Worm (Caenorhabditis elegans) whole organism, L3 larva: ENCODE data around the gene K08F9.1.

ENCODE experiments used
- R02D3.7 ChIP-seq: fragments of 150-350 bp; optimal IDR thresholded peaks from 2 replicates; lab custom pipeline; 2014; ENCODE audit warnings: missing biosample characterization, missing genetic modification characterization
- ZK546.5 ChIP-seq: sonication (generic microtip); optimal IDR thresholded peaks from 2 replicates; lab custom pipeline; 2017; ENCODE audit warnings: missing biosample characterization, missing genetic modification characterization
- aly-2 ChIP-seq: fragments of 150-350 bp; optimal IDR thresholded peaks from 2 replicates; lab custom pipeline; 2014; ENCODE audit warnings: missing biosample characterization, missing genetic modification characterization
- ama-1 ChIP-seq: fragments of 150-350 bp; optimal IDR thresholded peaks from 2 replicates; lab custom pipeline; 2018
- ceh-16 ChIP-seq: sonication (generic microtip); optimal IDR thresholded peaks from 2 replicates; lab custom pipeline; 2017; ENCODE audit warnings: missing biosample characterization, missing genetic modification characterization
- ceh-28 ChIP-seq: fragments of 150-350 bp; optimal IDR thresholded peaks from 2 replicates; lab custom pipeline; 2014; ENCODE audit warnings: missing biosample characterization, missing genetic modification reagents, missing genetic modification characterization
- ceh-82 ChIP-seq: fragments of 150-350 bp; optimal IDR thresholded peaks from 2 replicates; lab custom pipeline; 2014; ENCODE audit warnings: missing biosample characterization, missing genetic modification characterization
- ceh-9 ChIP-seq: sonication (generic microtip); optimal IDR thresholded peaks from 2 replicates; lab custom pipeline; 2018; ENCODE audit warnings: missing biosample characterization, missing genetic modification characterization
- daf-12 ChIP-seq: fragments of 150-350 bp; optimal IDR thresholded peaks from 2 replicates; lab custom pipeline; 2014; ENCODE audit warnings: missing biosample characterization, missing genetic modification reagents, missing genetic modification characterization
- egl-27 ChIP-seq: sonication (generic microtip); optimal IDR thresholded peaks from 4 replicates; lab custom pipeline; 2017; ENCODE audit warnings: missing biosample characterization, missing genetic modification reagents, missing genetic modification characterization
- egl-5 ChIP-seq: fragments of 150-350 bp; optimal IDR thresholded peaks from 2 replicates; lab custom pipeline; 2017; ENCODE audit warnings: missing biosample characterization, missing genetic modification reagents, missing genetic modification characterization, inconsistent platforms
- elt-1 ChIP-seq: fragments of 150-350 bp; optimal IDR thresholded peaks from 2 replicates; lab custom pipeline; 2014; ENCODE audit warnings: missing biosample characterization, missing genetic modification characterization
- elt-2 ChIP-seq: sonication (generic microtip); optimal IDR thresholded peaks from 2 replicates; lab custom pipeline; 2016; ENCODE audit warnings: missing genetic modification reagents, mild to moderate bottlenecking, missing genetic modification characterization, missing compliant biosample characterization
- elt-3 ChIP-seq, 3 experiments: fragments of 150-350 bp in 1 of 3; sonication (generic microtip) in 2 of 3; optimal IDR thresholded peaks; 2 replicates in 2 of 3; 4 replicates in 1 of 3; lab custom pipeline; 2014 to 2017; ENCODE audit warnings: missing biosample characterization in 3 of 3, missing genetic modification characterization in 3 of 3
- eor-1 ChIP-seq, 2 experiments: fragments of 150-350 bp; optimal IDR thresholded peaks; 2 replicates each; lab custom pipeline; 2014 to 2018; ENCODE audit warnings: missing biosample characterization in 2 of 2, missing genetic modification characterization in 2 of 2
- fkh-10 ChIP-seq: sonication (generic microtip); optimal IDR thresholded peaks from 2 replicates; lab custom pipeline; 2017; ENCODE audit warnings: missing biosample characterization, missing genetic modification reagents, missing genetic modification characterization
- fkh-2 ChIP-seq: fragments of 150-350 bp; optimal IDR thresholded peaks from 2 replicates; lab custom pipeline; 2014; ENCODE audit warnings: missing biosample characterization, missing genetic modification reagents, missing genetic modification characterization
- hmg-11 ChIP-seq: sonication (generic microtip); optimal IDR thresholded peaks from 2 replicates; lab custom pipeline; 2016; ENCODE audit warnings: missing genetic modification characterization, missing compliant biosample characterization
- lin-15B ChIP-seq: fragments of 150-350 bp; optimal IDR thresholded peaks from 2 replicates; lab custom pipeline; 2014; ENCODE audit warnings: missing biosample characterization, missing genetic modification characterization
- lin-39 ChIP-seq: fragments of 150-350 bp; optimal IDR thresholded peaks from 2 replicates; lab custom pipeline; 2018; ENCODE audit warnings: missing biosample characterization, missing genetic modification reagents, missing genetic modification characterization
- lsy-12 ChIP-seq: sonication (generic microtip); optimal IDR thresholded peaks from 2 replicates; lab custom pipeline; 2016; ENCODE audit warnings: mild to moderate bottlenecking, missing genetic modification characterization, missing compliant biosample characterization
- mdl-1 ChIP-seq: fragments of 150-350 bp; optimal IDR thresholded peaks from 2 replicates; lab custom pipeline; 2014; ENCODE audit warnings: missing biosample characterization, missing genetic modification characterization
- mml-1 ChIP-seq: fragments of 150-350 bp; sonication (generic microtip); optimal IDR thresholded peaks from 3 replicates; lab custom pipeline; 2014; ENCODE audit warnings: missing biosample characterization, missing genetic modification characterization
- nfya-1 ChIP-seq: sonication (generic microtip); optimal IDR thresholded peaks from 2 replicates; lab custom pipeline; 2017; ENCODE audit warnings: missing genetic modification characterization, mild to moderate bottlenecking, missing compliant biosample characterization, antibody characterized with exemption, moderate library complexity; ENCODE audit not compliant: insufficient read depth
- nhr-11 ChIP-seq: fragments of 150-350 bp; optimal IDR thresholded peaks from 2 replicates; lab custom pipeline; 2014; ENCODE audit warnings: missing biosample characterization, missing genetic modification characterization
- nhr-12 ChIP-seq: fragments of 150-350 bp; optimal IDR thresholded peaks from 2 replicates; lab custom pipeline; 2014; ENCODE audit warnings: missing biosample characterization, missing genetic modification characterization
- nhr-23 ChIP-seq: fragments of 150-350 bp; optimal IDR thresholded peaks from 2 replicates; lab custom pipeline; 2014; ENCODE audit warnings: missing biosample characterization, missing genetic modification reagents, missing genetic modification characterization
- nhr-237 ChIP-seq: fragments of 150-350 bp; optimal IDR thresholded peaks from 2 replicates; lab custom pipeline; 2014; ENCODE audit warnings: missing biosample characterization, missing genetic modification characterization
- nhr-25 ChIP-seq: sonication (generic microtip); optimal IDR thresholded peaks from 2 replicates; lab custom pipeline; 2017; ENCODE audit warnings: missing biosample characterization, missing genetic modification characterization
- nhr-28 ChIP-seq: fragments of 150-350 bp; optimal IDR thresholded peaks from 2 replicates; lab custom pipeline; 2014; ENCODE audit warnings: missing biosample characterization, missing genetic modification characterization
- nhr-43 ChIP-seq: sonication (generic microtip); optimal IDR thresholded peaks from 2 replicates; lab custom pipeline; 2016; ENCODE audit warnings: mild to moderate bottlenecking, missing genetic modification characterization, missing compliant biosample characterization; ENCODE audit not compliant: poor library complexity, severe bottlenecking
- nhr-67 ChIP-seq: fragments of 150-350 bp; optimal IDR thresholded peaks from 2 replicates; lab custom pipeline; 2014; ENCODE audit warnings: missing biosample characterization, missing genetic modification characterization
- nhr-76 ChIP-seq: fragments of 150-350 bp; sonication (generic microtip); optimal IDR thresholded peaks from 5 replicates; lab custom pipeline; 2014; ENCODE audit warnings: missing biosample characterization, missing genetic modification characterization
- nhr-77 ChIP-seq: fragments of 150-350 bp; optimal IDR thresholded peaks from 2 replicates; lab custom pipeline; 2014; ENCODE audit warnings: missing biosample characterization, missing genetic modification characterization
- pha-4 ChIP-seq: fragments of 150-350 bp; optimal IDR thresholded peaks from 2 replicates; lab custom pipeline; 2014; ENCODE audit warnings: missing biosample characterization, missing genetic modification reagents, missing genetic modification characterization
- pqm-1 ChIP-seq: fragments of 150-350 bp; optimal IDR thresholded peaks from 2 replicates; lab custom pipeline; 2017; ENCODE audit warnings: missing biosample characterization, missing genetic modification characterization, inconsistent platforms
- sea-2 ChIP-seq: fragments of 150-350 bp; sonication (generic microtip); optimal IDR thresholded peaks from 4 replicates; lab custom pipeline; 2014; ENCODE audit warnings: missing biosample characterization, missing genetic modification reagents, missing genetic modification characterization
- skn-1 ChIP-seq: fragments of 150-350 bp; optimal IDR thresholded peaks from 2 replicates; lab custom pipeline; 2014; ENCODE audit warnings: missing biosample characterization, missing genetic modification characterization
- snpc-4 ChIP-seq: fragments of 150-350 bp; optimal IDR thresholded peaks from 2 replicates; lab custom pipeline; 2014; ENCODE audit warnings: missing biosample characterization, missing genetic modification characterization
- tbx-2 ChIP-seq: sonication (generic microtip); optimal IDR thresholded peaks from 2 replicates; lab custom pipeline; 2016; ENCODE audit warnings: mild to moderate bottlenecking, missing genetic modification characterization, missing compliant biosample characterization
- unc-39 ChIP-seq: sonication (generic microtip); optimal IDR thresholded peaks from 4 replicates; lab custom pipeline; 2017; ENCODE audit warnings: missing biosample characterization, missing genetic modification characterization
- unc-62 ChIP-seq: fragments of 150-350 bp; sonication (generic microtip); optimal IDR thresholded peaks from 4 replicates; lab custom pipeline; 2014; ENCODE audit warnings: missing biosample characterization, missing genetic modification reagents, missing genetic modification characterization
- zag-1 ChIP-seq: fragments of 150-350 bp; optimal IDR thresholded peaks from 2 replicates; lab custom pipeline; 2014; ENCODE audit warnings: missing biosample characterization, missing genetic modification characterization
- ztf-4 ChIP-seq: fragments of 150-350 bp; optimal IDR thresholded peaks from 2 replicates; lab custom pipeline; 2014; ENCODE audit warnings: missing biosample characterization, missing genetic modification characterization

Gene K08F9.1

ce11 chrV:15143798-15144197 lies 613 bp upstream of the K08F9.1 start, which contains the start of gene K08F9.4 (continued):
- TF ChIP-seq egl-5 (tag; lab: Kevin White, UChicago) (no peak), lin-15B (tag; lab: Kevin White, UChicago) (peak; percentile 87), mml-1 (tag; lab: Kevin White, UChicago) (no peak), nhr-237 (tag; lab: Kevin White, UChicago) (no peak), nhr-77 (tag; lab: Kevin White, UChicago) (no peak), ceh-82 (tag; lab: Kevin White, UChicago) (no peak), R02D3.7 (tag; lab: Kevin White, UChicago) (no peak), pqm-1 (tag; lab: Kevin White, UChicago) (no peak), ceh-28 (no peak), ztf-4 (tag; lab: Kevin White, UChicago) (no peak), nhr-43 (peak; percentile 52), sea-2 (GFP tag; lab: Kevin White, UChicago) (no peak), nfya-1 (peak; percentile 71), nhr-25 (tag; lab: Kevin White, UChicago) (peak; percentile 49), nhr-23 (tag; lab: Kevin White, UChicago) (peak; percentile 92), unc-39 (tag; lab: Kevin White, UChicago) (no peak)

DNA sequence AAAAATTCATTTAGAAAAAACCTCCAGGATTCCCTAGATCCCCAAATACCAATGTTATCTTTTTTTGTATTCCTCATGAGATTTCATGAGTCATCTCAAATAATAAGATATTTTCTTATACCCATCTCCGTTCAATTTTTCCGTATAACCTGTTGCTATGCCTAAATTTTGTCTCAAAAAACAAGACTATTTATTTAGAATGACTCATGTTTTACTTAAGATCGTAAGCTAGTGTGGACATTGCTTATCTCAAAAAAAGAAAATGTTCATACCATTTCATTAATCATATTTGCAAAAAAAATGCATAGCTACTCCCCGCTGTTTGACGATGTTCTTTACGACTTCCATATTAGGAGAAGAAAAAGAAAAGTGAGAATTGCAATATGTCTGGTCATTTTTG lies 2.9 kb downstream of the K08F9.1 start, which contains the start of gene K08F9.3:
TSS of gene K08F9.3 (plus strand) at position 301 of the 400 bp plus-strand sequence.
- no peak for TF ChIP-seq nhr-12 (tag; lab: Kevin White, UChicago)
- no peak for TF ChIP-seq mdl-1
- TF ChIP-seq nhr-237 (tag; lab: Kevin White, UChicago), result no peak
- TF ChIP-seq skn-1, result no peak
- no peak for TF ChIP-seq pha-4 (tag; lab: Kevin White, UChicago)
- no peak for TF ChIP-seq unc-39 (tag; lab: Kevin White, UChicago)

DNA sequence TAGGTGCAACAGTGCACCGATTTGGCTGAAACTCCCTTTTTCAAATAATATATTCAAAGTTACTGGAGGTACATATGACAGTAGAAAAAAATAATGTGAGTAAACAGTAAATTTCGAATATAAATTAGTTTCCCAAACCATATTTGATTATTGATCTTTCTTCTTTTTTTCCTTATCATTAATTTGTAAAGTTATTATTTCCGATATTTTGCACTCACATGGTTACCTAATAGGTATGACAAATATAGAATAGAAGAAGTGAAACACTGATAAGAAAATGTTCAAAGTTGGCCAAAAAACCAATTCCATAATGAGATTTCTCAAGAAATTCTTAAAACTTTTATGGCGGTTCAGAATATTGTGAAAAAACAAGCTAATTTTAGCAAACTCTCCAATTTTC lies 3.4 kb downstream of the K08F9.1 start:
- no peak for TF ChIP-seq nhr-67
- TF ChIP-seq pqm-1 (tag; lab: Kevin White, UChicago), result peak; percentile 53
- peak; percentile 60 for TF ChIP-seq pha-4 (tag; lab: Kevin White, UChicago)
- TF ChIP-seq elt-2 (tag; lab: Kevin White, UChicago), result peak; percentile 53
- TF ChIP-seq, all 47 proteins: peak for 3

DNA sequence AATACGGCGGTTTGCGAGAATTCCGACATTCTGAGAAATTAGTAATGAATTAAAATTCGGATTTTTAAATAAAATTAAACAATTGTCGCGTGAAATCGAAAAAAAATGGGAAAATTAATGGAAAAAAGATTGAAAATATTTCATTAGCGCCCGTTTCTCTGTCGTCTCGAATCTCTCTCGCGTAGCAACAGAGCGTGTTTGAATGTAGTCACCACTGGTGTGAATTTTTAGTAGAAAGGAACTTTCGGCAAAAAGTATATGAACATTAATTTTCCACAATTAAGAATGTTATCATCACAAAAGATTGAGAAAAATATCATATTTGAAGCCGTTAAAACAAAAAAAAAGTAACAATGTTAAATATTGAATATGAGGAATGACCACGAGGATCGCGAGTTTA lies 6.4 kb downstream of the K08F9.1 start, which contains the start of gene aipl-1:
TSS of gene aipl-1 (minus strand) at position 30 of the 400 bp plus-strand sequence.
- TF ChIP-seq hmg-11 (tag; lab: Kevin White, UChicago) (no peak), elt-3 (tag; optimal IDR thresholded peaks at IDR 0.05; lab: Kevin White, UChicago) (peak in 1 of 3 experiments; percentile 66), zag-1 (tag; lab: Kevin White, UChicago) (no peak), ceh-28 (peak; percentile 42), nhr-67 (no peak), tbx-2 (tag; lab: Kevin White, UChicago) (no peak), ZK546.5 (no peak), nfya-1 (peak; percentile 84), ceh-82 (tag; lab: Kevin White, UChicago) (peak; percentile 34), eor-1 (tag; optimal IDR thresholded peaks at IDR 0.05; lab: Kevin White, UChicago) (no peak), unc-39 (tag; lab: Kevin White, UChicago) (no peak), unc-62 (GFP tag; lab: Kevin White, UChicago) (no peak), nhr-77 (tag; lab: Kevin White, UChicago) (no peak), nhr-11 (tag; lab: Kevin White, UChicago) (no peak), ztf-4 (tag; lab: Kevin White, UChicago) (no peak), pha-4 (tag; lab: Kevin White, UChicago) (peak; percentile 95), nhr-12 (tag; lab: Kevin White, UChicago) (no peak), pqm-1 (tag; lab: Kevin White, UChicago) (peak; percentile 74), elt-1 (no peak), skn-1 (peak; percentile 9), nhr-43 (no peak), ama-1 (no peak), fkh-2 (tag; lab: Kevin White, UChicago) (no peak), R02D3.7 (tag; lab: Kevin White, UChicago) (peak; percentile 69), daf-12 (tag; lab: Kevin White, UChicago) (no peak), nhr-23 (tag; lab: Kevin White, UChicago) (peak; percentile 75), ceh-16 (tag; lab: Kevin White, UChicago) (no peak), snpc-4 (peak; percentile 79), mdl-1 (no peak), nhr-28 (tag; lab: Kevin White, UChicago) (no peak), mml-1 (tag; lab: Kevin White, UChicago) (no peak), lsy-12 (tag; lab: Kevin White, UChicago) (no peak), lin-15B (tag; lab: Kevin White, UChicago) (peak; percentile 94), sea-2 (GFP tag; lab: Kevin White, UChicago) (no peak), nhr-76 (tag; lab: Kevin White, UChicago) (no peak), ceh-9 (tag; lab: Kevin White, UChicago) (no peak), egl-5 (tag; lab: Kevin White, UChicago) (peak; percentile 21), egl-27 (tag; lab: Kevin White, UChicago) (no peak), nhr-25 (tag; lab: Kevin White, UChicago) (peak; percentile 66), aly-2 (tag; lab: Kevin White, UChicago) (no peak), fkh-10 (GFP tag; lab: Kevin White, UChicago) (peak; percentile 60), elt-2 (tag; lab: Kevin White, UChicago) (peak; percentile 43), lin-39 (tag; lab: Kevin White, UChicago) (peak; percentile 53)
